Worm (Caenorhabditis elegans): Measurements from ENCODE around the gene srd-65.

Gene srd-65

ce11 chrIII:2210601-2211000 lies 13.2 kb downstream of the srd-65 start:
- no peak for TF ChIP-seq tra-4 (tag; optimal IDR thresholded peaks at IDR 0.05)
- no peak for TF ChIP-seq hnd-1 (tag; optimal IDR thresholded peaks at IDR 0.05)
- TF ChIP-seq hmg-4 (GFP tag; optimal IDR thresholded peaks at IDR 0.05), result no peak
- no peak for TF ChIP-seq ceh-36 (tag; optimal IDR thresholded peaks at IDR 0.05)
- no peak for TF ChIP-seq F13C5.2 (tag; optimal IDR thresholded peaks at IDR 0.05)

DNA sequence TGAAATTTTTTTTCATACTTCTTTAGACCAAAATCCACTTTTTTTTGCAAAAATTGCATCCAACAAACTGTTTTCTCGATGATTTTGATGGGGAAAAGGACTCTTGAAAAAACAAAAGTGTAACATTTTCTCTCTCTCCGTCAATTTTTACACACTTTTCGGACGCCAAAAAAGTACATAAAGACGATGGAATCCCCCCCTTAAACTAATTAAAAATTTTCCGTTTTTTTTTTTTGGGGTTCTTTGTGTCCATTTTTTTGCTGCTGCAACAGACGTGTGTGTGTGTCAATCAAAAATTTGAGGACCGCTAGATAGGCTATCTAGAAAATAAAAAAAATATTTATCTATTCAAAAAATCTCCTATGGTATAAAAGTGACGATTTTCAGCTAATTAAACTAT lies 16.0 kb downstream of the srd-65 start, which contains the start of gene C39B5.5:
Gene C39B5.5 (plus strand): TSS at position 301 of the 400 bp plus-strand sequence.
- TF ChIP-seq scrt-1 (GFP tag; IDR thresholded peaks at IDR 0.05) (no peak), ceh-36 (tag; optimal IDR thresholded peaks at IDR 0.05) (no peak), hnd-1 (tag; optimal IDR thresholded peaks at IDR 0.05) (no peak)

DNA sequence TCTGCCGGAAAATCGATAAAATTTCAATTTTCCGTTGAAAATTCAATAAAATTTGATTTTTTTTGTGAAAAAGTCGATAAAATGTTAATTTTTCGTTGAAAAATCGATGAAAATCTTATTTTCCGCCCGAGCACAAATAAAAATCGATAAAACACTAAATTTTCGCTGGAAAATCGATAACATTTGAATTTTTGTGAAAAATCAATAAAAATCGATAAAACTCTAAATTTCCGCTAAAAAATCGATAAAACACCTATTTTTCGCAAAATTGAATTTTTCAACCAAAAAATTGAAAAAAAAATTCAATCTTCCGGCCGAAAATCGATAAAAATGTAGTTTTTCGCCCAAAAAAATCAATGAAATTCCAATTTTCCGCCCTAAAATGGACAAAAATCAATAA lies 18.7 kb downstream of the srd-65 start:
- no peak for TF ChIP-seq scrt-1 (GFP tag; IDR thresholded peaks at IDR 0.05)
- no peak for TF ChIP-seq sea-1 (GFP tag; conservative IDR thresholded peaks at IDR 0.05)
- no peak for TF ChIP-seq flt-1 (GFP tag; IDR thresholded peaks at IDR 0.05)
- TF ChIP-seq hnd-1 (tag; optimal IDR thresholded peaks at IDR 0.05), result no peak
- TF ChIP-seq pes-1 (GFP tag; IDR thresholded peaks at IDR 0.05), result no peak
- no peak for TF ChIP-seq hmg-4 (GFP tag; optimal IDR thresholded peaks at IDR 0.05)

DNA sequence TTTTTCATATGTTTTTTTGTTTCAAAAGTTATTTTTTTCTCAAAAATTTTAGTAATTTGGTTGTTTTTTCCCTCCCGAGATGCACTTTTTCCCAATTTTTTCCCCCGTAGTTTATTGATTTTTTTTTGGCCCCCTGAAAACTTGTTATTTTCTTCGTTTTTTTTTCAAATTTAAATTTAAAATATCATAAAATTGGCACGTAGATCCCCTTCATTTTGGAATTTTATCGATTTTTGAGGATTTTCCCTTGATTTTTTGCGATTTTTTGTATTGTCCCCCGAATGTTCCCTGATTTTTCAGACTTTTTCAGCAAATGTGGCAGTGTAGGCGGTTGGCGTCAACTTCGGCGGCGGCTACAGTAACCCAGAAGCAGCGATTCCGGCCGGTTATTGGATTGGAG lies 26.1 kb downstream of the srd-65 start, which contains the start of gene C39B5.6:
Gene C39B5.6 (plus strand): TSS at position 301 of the 400 bp plus-strand sequence.
- no peak for TF ChIP-seq B0310.2 (tag; optimal IDR thresholded peaks at IDR 0.05)
- TF ChIP-seq pes-1 (GFP tag; IDR thresholded peaks at IDR 0.05), result no peak
- TF ChIP-seq scrt-1 (GFP tag; IDR thresholded peaks at IDR 0.05), result no peak
- no peak for TF ChIP-seq sea-1 (GFP tag; conservative IDR thresholded peaks at IDR 0.05)
- no peak for TF ChIP-seq tra-4 (tag; optimal IDR thresholded peaks at IDR 0.05)
- no peak for TF ChIP-seq aly-1 (tag; optimal IDR thresholded peaks at IDR 0.05)
- TF ChIP-seq tbx-11 (GFP tag; IDR thresholded peaks at IDR 0.05), result no peak
- TF ChIP-seq ceh-36 (tag; optimal IDR thresholded peaks at IDR 0.05), result no peak
- no peak for TF ChIP-seq ama-1 (optimal IDR thresholded peaks at IDR 0.05)
- no peak for TF ChIP-seq tbx-37 (GFP tag; conservative IDR thresholded peaks at IDR 0.05)
- TF ChIP-seq hmg-4 (GFP tag; optimal IDR thresholded peaks at IDR 0.05), result no peak
- no peak for TF ChIP-seq flt-1 (GFP tag; IDR thresholded peaks at IDR 0.05)
- no peak for TF ChIP-seq ceh-13 (GFP tag; optimal IDR thresholded peaks at IDR 0.05)
- no peak for TF ChIP-seq hmbx-1 (tag; optimal IDR thresholded peaks at IDR 0.05)
- no peak for TF ChIP-seq hnd-1 (tag; optimal IDR thresholded peaks at IDR 0.05)
- no peak for TF ChIP-seq F13C5.2 (tag; optimal IDR thresholded peaks at IDR 0.05)
- TF ChIP-seq ets-7 (tag; optimal IDR thresholded peaks at IDR 0.05), result no peak
